Fruit fly (Drosophila melanogaster): Measurements from ENCODE around the gene Dph4.
A peak's percentile ranks its signal among the peaks of the same experiment; 100 is the strongest.

Dph4 gene

DNA sequence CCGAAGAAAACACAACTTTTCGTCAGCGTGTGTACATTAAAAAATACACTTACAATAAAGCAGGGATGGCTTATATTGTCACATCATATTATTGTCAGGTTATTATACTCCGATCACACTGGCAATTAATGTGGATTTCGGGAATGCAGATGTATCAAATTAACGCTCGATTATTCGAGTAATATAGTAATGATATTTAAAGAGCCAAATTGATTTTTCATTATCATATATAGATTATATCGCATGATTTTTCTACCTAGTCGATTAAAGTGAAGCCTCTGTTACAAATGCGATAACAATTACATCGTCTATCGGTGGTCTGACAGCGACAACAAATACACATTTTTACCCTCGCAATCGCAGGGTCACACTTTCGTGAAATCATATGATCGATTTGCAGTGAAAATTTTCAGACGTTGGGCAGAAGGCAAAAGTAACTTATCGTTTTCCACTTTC is 32.5 kb downstream of the Dph4 start, which contains the start of the genes noi and Vha26 (continued):
- TF ChIP-seq CG14667 (GFP tag; IDR thresholded peaks at IDR 0.05) (no peak), Gsc (GFP tag; IDR thresholded peaks at IDR 0.05) (no peak), z (GFP tag; IDR thresholded peaks at IDR 0.05) (no peak), CG10959 (GFP tag; IDR thresholded peaks at IDR 0.05) (no peak), pho (GFP tag; optimal IDR thresholded peaks at IDR 0.05) (peak; percentile 26), Gug (GFP tag; IDR thresholded peaks at IDR 0.05) (0 out of 4 replicates have a peak, but pooled peaks have one; percentile 23), HLH4C (GFP tag; IDR thresholded peaks at IDR 0.05; ENCODE audit: partially characterized antibody) (peak; percentile 69), sug (tag; optimal IDR thresholded peaks at IDR 0.05) (peak; percentile 63), CkIIα-i1 (GFP tag; IDR thresholded peaks at IDR 0.05) (no peak), bigmax (GFP tag; optimal IDR thresholded peaks at IDR 0.05) (no peak), hb (GFP tag; IDR thresholded peaks at IDR 0.05; ENCODE audit: partially characterized antibody) (peak; percentile 59; the same call in 1 of the 3 replicates), CG4328 (GFP tag; optimal IDR thresholded peaks at IDR 0.05) (no peak), CG7963 (GFP tag; IDR thresholded peaks at IDR 0.05; ENCODE audit: partially characterized antibody) (peak; percentile 51; the same call in 1 of the 3 replicates), ERR (GFP tag; optimal IDR thresholded peaks at IDR 0.05) (no peak), CG11085 (GFP tag; IDR thresholded peaks at IDR 0.05) (no peak), CG12659 (GFP tag; optimal IDR thresholded peaks at IDR 0.05) (peak; percentile 81), bowl (GFP tag; IDR thresholded peaks at IDR 0.05) (no peak), ac (GFP tag; optimal IDR thresholded peaks at IDR 0.05) (no peak)

- TF ChIP-seq fd3F (GFP tag; optimal IDR thresholded peaks at IDR 0.05) (no peak), Jarid2 (GFP tag; optimal IDR thresholded peaks at IDR 0.05) (no peak), CG17568 (GFP tag; optimal IDR thresholded peaks at IDR 0.05) (no peak), CG10209 (GFP tag; optimal IDR thresholded peaks at IDR 0.05) (no peak), gsb (GFP tag; IDR thresholded peaks at IDR 0.05) (no peak), tio (GFP tag; optimal IDR thresholded peaks at IDR 0.05) (no peak), CG4854 (GFP tag; optimal IDR thresholded peaks at IDR 0.05) (no peak), Lhr (GFP tag; optimal IDR thresholded peaks at IDR 0.05) (no peak), stwl (tag; optimal IDR thresholded peaks at IDR 0.05) (no peak), Ssrp (tag; optimal IDR thresholded peaks at IDR 0.05) (no peak), Scr (GFP tag; IDR thresholded peaks at IDR 0.05; ENCODE audit: partially characterized antibody) (peak; percentile 36; the same call in 1 of the 2 replicates), CG12236 (GFP tag; optimal IDR thresholded peaks at IDR 0.05) (no peak), dpn (GFP tag; optimal IDR thresholded peaks at IDR 0.05) (no peak), H2.0 (GFP tag; IDR thresholded peaks at IDR 0.05) (no peak), CG9817 (tag; optimal IDR thresholded peaks at IDR 0.05) (no peak), CG10147 (GFP tag; optimal IDR thresholded peaks at IDR 0.05) (no peak), CG30020 (tag; optimal IDR thresholded peaks at IDR 0.05) (peak; percentile 25), knrl (GFP tag; IDR thresholded peaks at IDR 0.05; ENCODE audit: partially characterized antibody) (no peak), cwo (GFP tag; optimal IDR thresholded peaks at IDR 0.05) (no peak), ind (GFP tag; optimal IDR thresholded peaks at IDR 0.05) (no peak), Six4 (GFP tag; optimal IDR thresholded peaks at IDR 0.05) (no peak), ara (GFP tag; IDR thresholded peaks at IDR 0.05) (no peak), CG12942 (GFP tag; optimal IDR thresholded peaks at IDR 0.05) (no peak), GATAe (GFP tag; conservative IDR thresholded peaks at IDR 0.05) (no peak), CG14710 (tag; optimal IDR thresholded peaks at IDR 0.05) (peak; percentile 24), CG18262 (tag; optimal IDR thresholded peaks at IDR 0.05) (no peak), Dp (GFP tag; optimal IDR thresholded peaks at IDR 0.05) (peak; percentile 10), Hand (GFP tag; optimal IDR thresholded peaks at IDR 0.05) (no peak), CG7271 (tag; optimal IDR thresholded peaks at IDR 0.05) (no peak), emc (GFP tag; optimal IDR thresholded peaks at IDR 0.05) (no peak), CG17802 (tag; optimal IDR thresholded peaks at IDR 0.05) (peak; percentile 40), CG1233 (GFP tag; optimal IDR thresholded peaks at IDR 0.05) (no peak)
Measured at dm6 chr3R:5588573-5588972, 35.4 kb downstream of the Dph4 start, which contains the start of gene PolZ2. PolZ2 (plus strand) TSS chr3R:5588873.
